Fruit fly (Drosophila melanogaster) whole organism, prepupa: ENCODE measurements around the gene CG1622.
A peak's percentile ranks its signal among the peaks of the same experiment; 100 is the strongest.

Source experiments
- Blimp-1 ChIP-seq: fragments of 200-800 bp; sonication (Bioruptor generic); optimal IDR thresholded peaks from 3 replicates; lab custom pipeline; 2017; ENCODE audit warnings: missing biosample characterization, missing genetic modification characterization, mild to moderate bottlenecking, moderate library complexity, missing genetic modification reagents
- CG10631 ChIP-seq: fragments of 200-800 bp; sonication (Bioruptor generic); optimal IDR thresholded peaks from 2 replicates; lab custom pipeline; 2016; ENCODE audit warnings: missing biosample characterization, missing genetic modification characterization
- CG10669 ChIP-seq: fragments of 200-800 bp; sonication (Bioruptor generic); optimal IDR thresholded peaks from 3 replicates; lab custom pipeline; 2018; ENCODE audit warnings: missing biosample characterization, mild to moderate bottlenecking, missing genetic modification characterization, moderate library complexity
- CG11762 ChIP-seq: fragments of 200-800 bp; sonication (Bioruptor generic); optimal IDR thresholded peaks from 3 replicates; lab custom pipeline; 2016; ENCODE audit warnings: missing biosample characterization, missing genetic modification characterization; ENCODE audit not compliant: insufficient read depth
- CG11902 ChIP-seq: fragments of 200-800 bp; sonication (Bioruptor generic); optimal IDR thresholded peaks from 3 replicates; lab custom pipeline; 2016; ENCODE audit warnings: missing biosample characterization, missing genetic modification characterization
- CG15336 ChIP-seq: fragments of 200-800 bp; sonication (Bioruptor generic); IDR thresholded peaks from 2 replicates; pipeline ENCODE4 v1.3.6; 2022; ENCODE audit warnings: missing biosample characterization, missing genetic modification characterization
- CG1621 ChIP-seq: fragments of 200-800 bp; sonication (Bioruptor generic); optimal IDR thresholded peaks from 3 replicates; lab custom pipeline; 2018; ENCODE audit warnings: missing biosample characterization, mild to moderate bottlenecking, missing genetic modification characterization
- CG16779 ChIP-seq: fragments of 200-800 bp; sonication (Bioruptor generic); optimal IDR thresholded peaks from 3 replicates; lab custom pipeline; 2017; ENCODE audit warnings: missing biosample characterization, mild to moderate bottlenecking, missing genetic modification characterization
- CG3032 ChIP-seq: fragments of 200-800 bp; optimal IDR thresholded peaks from 2 replicates; lab custom pipeline; 2019; ENCODE audit warnings: missing biosample characterization, mild to moderate bottlenecking, missing genetic modification characterization, moderate library complexity
- CG31627 ChIP-seq: fragments of 200-800 bp; sonication (Bioruptor generic); optimal IDR thresholded peaks from 3 replicates; lab custom pipeline; 2016; ENCODE audit warnings: missing biosample characterization, missing genetic modification characterization
- CG34406 ChIP-seq: fragments of 200-800 bp; sonication (Bioruptor generic); optimal IDR thresholded peaks from 3 replicates; lab custom pipeline; 2016; ENCODE audit warnings: missing biosample characterization, missing genetic modification characterization
- CG3919 ChIP-seq: fragments of 200-800 bp; sonication (Bioruptor generic); optimal IDR thresholded peaks from 3 replicates; lab custom pipeline; 2016; ENCODE audit warnings: missing biosample characterization, missing genetic modification characterization
- CG4318 ChIP-seq: fragments of 200-800 bp; sonication (Bioruptor generic); optimal IDR thresholded peaks from 3 replicates; lab custom pipeline; 2017; ENCODE audit warnings: missing biosample characterization, mild to moderate bottlenecking, missing genetic modification characterization
- CG6276 ChIP-seq: fragments of 200-800 bp; sonication (Bioruptor generic); optimal IDR thresholded peaks from 2 replicates; lab custom pipeline; 2017; ENCODE audit warnings: missing biosample characterization, mild to moderate bottlenecking, missing genetic modification characterization
- CG6854 ChIP-seq: fragments of 200-800 bp; sonication (Bioruptor generic); optimal IDR thresholded peaks from 2 replicates; lab custom pipeline; 2017; ENCODE audit warnings: missing biosample characterization, mild to moderate bottlenecking, missing genetic modification characterization
- CG8119 ChIP-seq: fragments of 200-800 bp; sonication (Bioruptor generic); IDR thresholded peaks from 3 replicates; pipeline ENCODE4 v1.3.6; 2022; ENCODE audit warnings: missing biosample characterization, missing genetic modification characterization
- CG8319 ChIP-seq: fragments of 200-800 bp; sonication (Bioruptor generic); optimal IDR thresholded peaks from 3 replicates; lab custom pipeline; 2016; ENCODE audit warnings: missing biosample characterization, missing genetic modification characterization
- CG8632 ChIP-seq: fragments of 200-800 bp; sonication (Bioruptor generic); optimal IDR thresholded peaks from 3 replicates; lab custom pipeline; 2016; ENCODE audit warnings: missing biosample characterization, missing genetic modification characterization
- CG9139 ChIP-seq: fragments of 200-800 bp; sonication (Bioruptor generic); optimal IDR thresholded peaks from 3 replicates; lab custom pipeline; 2017; ENCODE audit warnings: missing biosample characterization, mild to moderate bottlenecking, missing genetic modification characterization
- Eip78C ChIP-seq: fragments of 200-800 bp; sonication (Bioruptor generic); peaks from one replicate; lab custom pipeline; 2016; ENCODE audit warnings: missing biosample characterization, missing genetic modification characterization
- Eip93F ChIP-seq: fragments of 200-800 bp; sonication (Bioruptor generic); optimal IDR thresholded peaks from 2 replicates; lab custom pipeline; 2016; ENCODE audit warnings: missing biosample characterization, mild to moderate bottlenecking, missing genetic modification characterization
- Ets96B ChIP-seq: fragments of 200-800 bp; optimal IDR thresholded peaks from 2 replicates; lab custom pipeline; 2019; ENCODE audit warnings: missing biosample characterization, mild to moderate bottlenecking, missing genetic modification characterization, moderate library complexity
- Gug ChIP-seq: fragments of 200-800 bp; sonication (Bioruptor generic); IDR thresholded peaks from 2 replicates; pipeline ENCODE4 v1.3.6; 2022; ENCODE audit warnings: missing biosample characterization, missing genetic modification characterization
- Hr38 ChIP-seq: sonication (Bioruptor generic); optimal IDR thresholded peaks from 2 replicates; lab custom pipeline; 2016; ENCODE audit warnings: missing biosample characterization, missing genetic modification characterization
- Hr4 ChIP-seq: fragments of 200-800 bp; sonication (Bioruptor generic); optimal IDR thresholded peaks from 3 replicates; lab custom pipeline; 2016; ENCODE audit warnings: missing biosample characterization, missing genetic modification characterization
- Lpt ChIP-seq: fragments of 200-800 bp; sonication (Bioruptor generic); optimal IDR thresholded peaks from 3 replicates; lab custom pipeline; 2016; ENCODE audit warnings: missing biosample characterization, missing genetic modification characterization
- Met ChIP-seq: fragments of 200-800 bp; sonication (Bioruptor generic); optimal IDR thresholded peaks from 3 replicates; lab custom pipeline; 2016; ENCODE audit warnings: missing biosample characterization, missing genetic modification characterization
- OdsH ChIP-seq: fragments of 200-800 bp; sonication (Bioruptor generic); optimal IDR thresholded peaks from 3 replicates; lab custom pipeline; 2016; ENCODE audit warnings: missing biosample characterization, missing genetic modification characterization
- Smox ChIP-seq: fragments of 200-800 bp; sonication (Bioruptor generic); optimal IDR thresholded peaks from 3 replicates; lab custom pipeline; 2016; ENCODE audit warnings: missing biosample characterization, missing genetic modification characterization
- Sox15 ChIP-seq: fragments of 200-800 bp; sonication (Bioruptor generic); optimal IDR thresholded peaks from 3 replicates; lab custom pipeline; 2016; ENCODE audit warnings: missing biosample characterization, missing genetic modification characterization
- achi ChIP-seq: fragments of 200-800 bp; sonication (Bioruptor generic); optimal IDR thresholded peaks from 3 replicates; lab custom pipeline; 2016; ENCODE audit warnings: missing biosample characterization, missing genetic modification characterization
- acj6 ChIP-seq: fragments of 200-800 bp; sonication (Bioruptor generic); optimal IDR thresholded peaks from 3 replicates; lab custom pipeline; 2016; ENCODE audit warnings: missing biosample characterization, missing genetic modification characterization
- cyc ChIP-seq: fragments of 200-800 bp; sonication (Bioruptor generic); optimal IDR thresholded peaks from 3 replicates; lab custom pipeline; 2016; ENCODE audit warnings: missing biosample characterization, missing genetic modification characterization
- dac ChIP-seq: fragments of 200-800 bp; sonication (Bioruptor generic); optimal IDR thresholded peaks from 2 replicates; lab custom pipeline; 2017; ENCODE audit warnings: missing biosample characterization, mild to moderate bottlenecking, missing genetic modification characterization
- dsx ChIP-seq: fragments of 200-800 bp; optimal IDR thresholded peaks from 3 replicates; lab custom pipeline; 2019; ENCODE audit warnings: missing biosample characterization, mild to moderate bottlenecking, missing genetic modification characterization, moderate library complexity; ENCODE audit not compliant: poor library complexity, severe bottlenecking
- eg ChIP-seq: fragments of 200-800 bp; sonication (Bioruptor generic); IDR thresholded peaks from 3 replicates; pipeline ENCODE4 v1.3.6; 2022; ENCODE audit warnings: missing biosample characterization, missing genetic modification characterization
- esn ChIP-seq: fragments of 200-800 bp; sonication (Bioruptor generic); optimal IDR thresholded peaks from 2 replicates; lab custom pipeline; 2016; ENCODE audit warnings: missing biosample characterization, mild to moderate bottlenecking, missing genetic modification characterization, moderate library complexity
- fd59A ChIP-seq: fragments of 200-800 bp; sonication (Bioruptor generic); optimal IDR thresholded peaks from 2 replicates; lab custom pipeline; 2017; ENCODE audit warnings: missing biosample characterization, mild to moderate bottlenecking, missing genetic modification characterization, missing genetic modification reagents
- fd85E ChIP-seq: fragments of 200-800 bp; sonication (Bioruptor generic); optimal IDR thresholded peaks from 3 replicates; lab custom pipeline; 2016; ENCODE audit warnings: missing biosample characterization, missing genetic modification characterization
- fkh ChIP-seq: fragments of 200-800 bp; sonication (Bioruptor generic); optimal IDR thresholded peaks from 3 replicates; lab custom pipeline; 2017; ENCODE audit warnings: missing biosample characterization, mild to moderate bottlenecking, missing genetic modification characterization, moderate library complexity
- net ChIP-seq: fragments of 200-800 bp; sonication (Bioruptor generic); optimal IDR thresholded peaks from 3 replicates; lab custom pipeline; 2016; ENCODE audit warnings: missing biosample characterization, missing genetic modification characterization
- salr ChIP-seq, 2 experiments: fragments of 200-800 bp; sonication (Bioruptor generic); optimal IDR thresholded peaks; 3 replicates each; lab custom pipeline; 2016 to 2018; ENCODE audit warnings: missing biosample characterization in 2 of 2, missing genetic modification characterization in 2 of 2, mild to moderate bottlenecking in 1 of 2
- ss ChIP-seq, 2 experiments: fragments of 200-800 bp; sonication (Bioruptor generic); optimal IDR thresholded peaks; 2 replicates in 1 of 2; 3 replicates in 1 of 2; lab custom pipeline; 2017 to 2018; ENCODE audit warnings: mild to moderate bottlenecking in 2 of 2, missing biosample characterization in 2 of 2, missing genetic modification characterization in 2 of 2, moderate library complexity in 1 of 2
- svp ChIP-seq: fragments of 200-800 bp; sonication (Bioruptor generic); peaks from one replicate; lab custom pipeline; 2016; ENCODE audit warnings: missing biosample characterization, missing genetic modification characterization
- topi ChIP-seq: fragments of 200-800 bp; sonication (Bioruptor generic); optimal IDR thresholded peaks from 3 replicates; lab custom pipeline; 2016; ENCODE audit warnings: missing biosample characterization, missing genetic modification characterization
- vri ChIP-seq: fragments of 200-800 bp; sonication (Bioruptor generic); optimal IDR thresholded peaks from 3 replicates; lab custom pipeline; 2016; ENCODE audit warnings: missing biosample characterization, mild to moderate bottlenecking, missing genetic modification characterization

The CG1622 gene

dm6 chrX:13274429-13275095, 22.3 kb upstream of the CG1622 start (continued):
- TF ChIP-seq achi (GFP tag; lab: Kevin White, UChicago) (peak; percentile 45), CG11902 (GFP tag; lab: Kevin White, UChicago) (no peak), acj6 (GFP tag; lab: Kevin White, UChicago) (peak; percentile 39), CG4318 (peak; percentile 17), fd59A (GFP tag; lab: Kevin White, UChicago) (no peak), salr (GFP tag; optimal IDR thresholded peaks at IDR 0.05; lab: Kevin White, UChicago) (peak in 1 of 2 experiments; percentile 59), OdsH (GFP tag; lab: Kevin White, UChicago) (peak; percentile 34), CG9139 (GFP tag; lab: Kevin White, UChicago) (no peak), eg (GFP tag; lab: Robert Waterston, UW) (peak; percentile 82), topi (GFP tag; lab: Kevin White, UChicago) (peak; percentile 27), esn (GFP tag; lab: Kevin White, UChicago) (peak; percentile 27), CG6854 (GFP tag; lab: Kevin White, UChicago) (no peak), cyc (GFP tag; lab: Kevin White, UChicago) (peak; percentile 24), Hr4 (GFP tag; lab: Kevin White, UChicago) (peak; percentile 45), Lpt (GFP tag; lab: Kevin White, UChicago) (no peak), CG1621 (no peak), vri (GFP tag; lab: Kevin White, UChicago) (no peak), dac (GFP tag; lab: Kevin White, UChicago) (no peak), CG31627 (GFP tag; lab: Kevin White, UChicago) (no peak), Ets96B (tag; lab: Kevin White, UChicago) (peak; percentile 40)

dm6 chrX:13275139-13275538, 21.7 kb upstream of the CG1622 start:
- TF ChIP-seq CG1621 (peak; percentile 48), vri (GFP tag; lab: Kevin White, UChicago) (no peak), achi (GFP tag; lab: Kevin White, UChicago) (peak; percentile 78), topi (GFP tag; lab: Kevin White, UChicago) (peak; percentile 74), CG16779 (tag; lab: Kevin White, UChicago) (peak; percentile 4), dac (GFP tag; lab: Kevin White, UChicago) (peak; percentile 27), fkh (no peak), Hr38 (GFP tag; lab: Kevin White, UChicago) (no peak), CG34406 (peak; percentile 81), Sox15 (GFP tag; lab: Kevin White, UChicago) (peak; percentile 71), CG9139 (GFP tag; lab: Kevin White, UChicago) (peak; percentile 49), eg (GFP tag; lab: Robert Waterston, UW) (peak; percentile 5; the same call in 1 of the 3 replicates), CG8119 (peak; percentile 75), OdsH (GFP tag; lab: Kevin White, UChicago) (peak; percentile 82), CG10669 (GFP tag; lab: Kevin White, UChicago) (peak; percentile 67), CG31627 (GFP tag; lab: Kevin White, UChicago) (peak; percentile 48), Gug (GFP tag; lab: Robert Waterston, UW) (peak; percentile 17; the same call in 1 of the 2 replicates), Smox (GFP tag; lab: Kevin White, UChicago) (peak; percentile 65), fd85E (GFP tag; lab: Kevin White, UChicago) (no peak), Eip93F (GFP tag; lab: Kevin White, UChicago) (peak; percentile 9), CG10631 (peak; percentile 80), CG15336 (GFP tag; lab: Robert Waterston, UW) (peak; percentile 57), Blimp-1 (peak; percentile 53), CG3919 (GFP tag; lab: Kevin White, UChicago) (peak; percentile 75), ss (GFP tag; optimal IDR thresholded peaks at IDR 0.05; lab: Kevin White, UChicago) (peak; percentile 55 to 73), net (GFP tag; lab: Kevin White, UChicago) (peak; percentile 61), Met (GFP tag; lab: Kevin White, UChicago) (peak; percentile 62), esn (GFP tag; lab: Kevin White, UChicago) (peak; percentile 77), dsx (peak; percentile 1), CG11902 (GFP tag; lab: Kevin White, UChicago) (peak; percentile 60), Ets96B (tag; lab: Kevin White, UChicago) (peak; percentile 73), CG8319 (GFP tag; lab: Kevin White, UChicago) (peak; percentile 47), CG6276 (GFP tag; lab: Kevin White, UChicago) (peak; percentile 33), Eip78C (GFP tag; lab: Kevin White, UChicago) (peak; percentile 82), CG8632 (peak; percentile 78), acj6 (GFP tag; lab: Kevin White, UChicago) (peak; percentile 67), svp (GFP tag; lab: Kevin White, UChicago) (peak; percentile 10), CG3032 (tag; lab: Kevin White, UChicago) (peak; percentile 81), CG6854 (GFP tag; lab: Kevin White, UChicago) (no peak), CG11762 (GFP tag; lab: Kevin White, UChicago) (peak; percentile 73)
